Fruit fly (Drosophila melanogaster): ENCODE results near the gene CG1971.

DNA sequence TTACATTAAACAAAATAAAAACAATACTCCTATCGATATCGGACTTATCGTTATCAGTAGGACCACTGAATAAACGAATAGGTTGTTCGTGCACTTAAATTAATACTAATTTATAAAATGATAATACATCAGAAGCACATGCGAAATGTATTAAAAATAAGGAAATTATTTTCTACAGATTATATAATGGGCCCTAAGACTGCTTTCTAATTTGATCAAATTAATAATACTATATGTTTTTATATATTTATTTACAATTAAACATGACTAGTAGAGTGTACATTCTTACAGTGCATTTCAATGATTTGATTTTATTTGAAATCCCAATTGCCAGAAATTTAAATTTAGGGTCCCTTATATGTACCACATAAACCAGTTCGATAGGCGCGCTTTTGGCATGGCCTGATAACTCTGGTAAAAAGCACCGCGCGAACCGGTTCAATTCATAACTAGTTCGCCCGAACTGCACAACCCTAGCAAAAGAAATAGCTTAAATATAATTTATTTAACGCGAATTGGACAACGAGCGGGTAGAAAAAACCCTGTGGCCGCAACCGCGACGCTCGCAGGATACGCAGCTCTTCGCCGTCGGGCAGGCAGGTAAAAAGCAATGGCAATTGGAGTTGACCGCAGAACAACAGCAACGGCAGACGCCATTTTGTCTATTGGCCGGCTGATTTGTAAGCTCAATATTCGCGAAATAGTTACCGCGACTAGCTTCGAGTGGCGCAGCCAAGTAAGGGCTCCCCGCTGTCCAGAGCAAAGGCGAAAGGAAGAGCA, 28.5 kb upstream of the CG1971 start, which contains the start of the genes CG2126 and faf:
- TF ChIP-seq CTCF (optimal IDR thresholded peaks at IDR 0.05) (no peak), CG8478 (optimal IDR thresholded peaks at IDR 0.05) (no peak)
